Worm (Caenorhabditis elegans) whole organism, L4 larva: Measurements from ENCODE around the gene C08F8.6.

ENCODE experiments used
- D1046.2 ChIP-seq: fragments of 200-800 bp; sonication (Bioruptor generic); IDR thresholded peaks from 2 replicates; pipeline ENCODE4 v1.3.6; 2022; ENCODE audit warnings: missing genetic modification characterization, missing compliant biosample characterization
- F10B5.3 ChIP-seq: sonication (generic microtip); optimal IDR thresholded peaks from 2 replicates; lab custom pipeline; 2016; ENCODE audit warnings: mild to moderate bottlenecking, missing genetic modification characterization, missing compliant biosample characterization
- Y105C5A.15 ChIP-seq: fragments of 200-800 bp; sonication (Bioruptor generic); IDR thresholded peaks from 2 replicates; pipeline ENCODE4 v1.3.6; 2022; ENCODE audit warnings: missing genetic modification characterization, missing compliant biosample characterization
- Y5F2A.4 ChIP-seq: fragments of 200-800 bp; sonication (Bioruptor generic); optimal IDR thresholded peaks from 2 replicates; lab custom pipeline; 2018; ENCODE audit warnings: mild to moderate bottlenecking, missing genetic modification characterization, missing compliant biosample characterization
- Y75B8A.6 ChIP-seq: fragments of 200-800 bp; sonication (Bioruptor generic); IDR thresholded peaks from 2 replicates; pipeline ENCODE4 v1.3.6; 2022; ENCODE audit warnings: missing genetic modification reagents, missing genetic modification characterization, missing compliant biosample characterization
- ZK337.2 ChIP-seq: fragments of 200-800 bp; sonication (Bioruptor generic); IDR thresholded peaks from 2 replicates; pipeline ENCODE4 v1.3.6; 2022; ENCODE audit warnings: missing genetic modification reagents, missing genetic modification characterization, missing compliant biosample characterization
- ama-1 ChIP-seq: fragments of 150-350 bp; optimal IDR thresholded peaks from 2 replicates; lab custom pipeline; 2014; ENCODE audit warnings: inconsistent platforms, mixed read lengths
- ceh-20 ChIP-seq: fragments of 200-800 bp; sonication (Bioruptor generic); IDR thresholded peaks from 2 replicates; pipeline ENCODE4 v1.3.6; 2022; ENCODE audit warnings: missing genetic modification reagents, missing genetic modification characterization, missing compliant biosample characterization
- ceh-44 ChIP-seq: fragments of 200-800 bp; sonication (Bioruptor generic); IDR thresholded peaks from 2 replicates; pipeline ENCODE4 v1.3.6; 2022; ENCODE audit warnings: missing genetic modification reagents, missing genetic modification characterization, missing compliant biosample characterization
- ctbp-1 ChIP-seq: fragments of 200-800 bp; sonication (Bioruptor generic); IDR thresholded peaks from 2 replicates; pipeline ENCODE4 v1.3.6; 2022; ENCODE audit warnings: missing genetic modification reagents, missing genetic modification characterization, missing compliant biosample characterization
- daf-12 ChIP-seq: fragments of 150-350 bp; optimal IDR thresholded peaks from 2 replicates; lab custom pipeline; 2014; ENCODE audit warnings: missing biosample characterization, missing genetic modification reagents, missing genetic modification characterization
- daf-8 ChIP-seq: fragments of 200-800 bp; sonication (Bioruptor generic); IDR thresholded peaks from 2 replicates; pipeline ENCODE4 v1.3.6; 2022; ENCODE audit warnings: missing genetic modification characterization, missing compliant biosample characterization
- dve-1 ChIP-seq: sonication (generic microtip); optimal IDR thresholded peaks from 2 replicates; lab custom pipeline; 2017; ENCODE audit warnings: antibody characterized with exemption, mild to moderate bottlenecking, missing genetic modification characterization, missing compliant biosample characterization; ENCODE audit not compliant: insufficient read depth
- fos-1 ChIP-seq: fragments of 150-350 bp; optimal IDR thresholded peaks from 2 replicates; lab custom pipeline; 2014; ENCODE audit warnings: missing biosample characterization, missing genetic modification characterization
- hlh-11 ChIP-seq: fragments of 200-800 bp; sonication (Bioruptor generic); optimal IDR thresholded peaks from 2 replicates; lab custom pipeline; 2018; ENCODE audit warnings: mild to moderate bottlenecking, missing genetic modification characterization, missing compliant biosample characterization
- hmg-1.1 ChIP-seq: fragments of 200-800 bp; sonication (Bioruptor generic); IDR thresholded peaks from 2 replicates; pipeline ENCODE4 v1.3.6; 2022; ENCODE audit warnings: missing genetic modification reagents, missing genetic modification characterization, missing compliant biosample characterization
- lim-7 ChIP-seq: fragments of 200-800 bp; sonication (Bioruptor generic); IDR thresholded peaks from 2 replicates; pipeline ENCODE4 v1.3.6; 2022; ENCODE audit warnings: missing genetic modification characterization, missing compliant biosample characterization
- lin-1 ChIP-seq: fragments of 200-800 bp; sonication (Bioruptor generic); IDR thresholded peaks from 2 replicates; pipeline ENCODE4 v1.3.6; 2022; ENCODE audit warnings: missing genetic modification reagents, missing genetic modification characterization, missing compliant biosample characterization
- lin-13 ChIP-seq: fragments of 150-350 bp; optimal IDR thresholded peaks from 2 replicates; lab custom pipeline; 2014; ENCODE audit warnings: missing biosample characterization, missing genetic modification reagents, missing genetic modification characterization
- lin-38 ChIP-seq: fragments of 200-800 bp; sonication (Bioruptor generic); IDR thresholded peaks from 2 replicates; pipeline ENCODE4 v1.3.6; 2022; ENCODE audit warnings: missing genetic modification reagents, missing genetic modification characterization, missing compliant biosample characterization
- madf-5 ChIP-seq, 2 experiments: fragments of 200-800 bp; sonication (Bioruptor generic); IDR thresholded peaks; 2 replicates each; pipeline ENCODE4 v1.3.6; 2022; ENCODE audit warnings: missing compliant biosample characterization in 2 of 2, missing genetic modification characterization in 2 of 2
- madf-9 ChIP-seq: fragments of 200-800 bp; sonication (Bioruptor generic); conservative IDR thresholded peaks from 2 replicates; pipeline ENCODE4 v1.3.6; 2022; ENCODE audit warnings: missing genetic modification reagents, missing genetic modification characterization, missing compliant biosample characterization
- mdl-1 ChIP-seq, 2 experiments: fragments of 150-350 bp in 1 of 2; sonication (generic microtip) in 1 of 2; optimal IDR thresholded peaks; 2 replicates each; lab custom pipeline; 2014 to 2017; ENCODE audit warnings: missing biosample characterization in 2 of 2, missing genetic modification characterization in 2 of 2
- mep-1 ChIP-seq: fragments of 150-350 bp; sonication (generic microtip); optimal IDR thresholded peaks from 3 replicates; lab custom pipeline; 2014; ENCODE audit warnings: missing biosample characterization, missing genetic modification characterization
- mxl-2 ChIP-seq: fragments of 200-800 bp; sonication (Bioruptor generic); conservative IDR thresholded peaks from 2 replicates; pipeline ENCODE4 v1.3.6; 2022; ENCODE audit warnings: missing genetic modification reagents, missing genetic modification characterization, missing compliant biosample characterization
- mxl-3 ChIP-seq: fragments of 200-800 bp; sonication (Bioruptor generic); optimal IDR thresholded peaks from 2 replicates; lab custom pipeline; 2018; ENCODE audit warnings: mild to moderate bottlenecking, missing genetic modification characterization, missing compliant biosample characterization
- nhr-102 ChIP-seq: sonication (generic microtip); optimal IDR thresholded peaks from 2 replicates; lab custom pipeline; 2016; ENCODE audit warnings: mild to moderate bottlenecking, missing genetic modification characterization, moderate library complexity, missing compliant biosample characterization
- nhr-28 ChIP-seq: fragments of 150-350 bp; optimal IDR thresholded peaks from 2 replicates; lab custom pipeline; 2014; ENCODE audit warnings: missing biosample characterization, missing genetic modification characterization
- nhr-41 ChIP-seq: fragments of 200-800 bp; sonication (Bioruptor generic); IDR thresholded peaks from 2 replicates; pipeline ENCODE4 v1.3.6; 2022; ENCODE audit warnings: missing genetic modification reagents, missing genetic modification characterization, missing compliant biosample characterization
- nhr-6 ChIP-seq: fragments of 150-350 bp; optimal IDR thresholded peaks from 2 replicates; lab custom pipeline; 2014; ENCODE audit warnings: missing biosample characterization, missing genetic modification characterization
- nhr-77 ChIP-seq: fragments of 150-350 bp; optimal IDR thresholded peaks from 2 replicates; lab custom pipeline; 2014; ENCODE audit warnings: missing biosample characterization, missing genetic modification characterization
- rbr-2 ChIP-seq: sonication (generic microtip); optimal IDR thresholded peaks from 2 replicates; lab custom pipeline; 2016; ENCODE audit warnings: missing genotype, missing genetic modification characterization, missing compliant biosample characterization
- snpc-1.2 ChIP-seq: fragments of 200-800 bp; sonication (Bioruptor generic); IDR thresholded peaks from 2 replicates; pipeline ENCODE4 v1.3.6; 2022; ENCODE audit warnings: missing genetic modification reagents, missing genetic modification characterization, missing compliant biosample characterization
- spr-1 ChIP-seq: sonication (generic microtip); optimal IDR thresholded peaks from 2 replicates; lab custom pipeline; 2016; ENCODE audit warnings: mild to moderate bottlenecking, missing genetic modification characterization, missing compliant biosample characterization
- zfp-2 ChIP-seq: sonication (generic microtip); optimal IDR thresholded peaks from 2 replicates; lab custom pipeline; 2016; ENCODE audit warnings: mild to moderate bottlenecking, missing genetic modification characterization, missing compliant biosample characterization
- zfp-3 ChIP-seq: fragments of 200-800 bp; sonication (Bioruptor generic); conservative IDR thresholded peaks from 2 replicates; pipeline ENCODE4 v1.3.6; 2022; ENCODE audit warnings: missing genetic modification reagents, missing genetic modification characterization, missing compliant biosample characterization

Gene C08F8.6

DNA sequence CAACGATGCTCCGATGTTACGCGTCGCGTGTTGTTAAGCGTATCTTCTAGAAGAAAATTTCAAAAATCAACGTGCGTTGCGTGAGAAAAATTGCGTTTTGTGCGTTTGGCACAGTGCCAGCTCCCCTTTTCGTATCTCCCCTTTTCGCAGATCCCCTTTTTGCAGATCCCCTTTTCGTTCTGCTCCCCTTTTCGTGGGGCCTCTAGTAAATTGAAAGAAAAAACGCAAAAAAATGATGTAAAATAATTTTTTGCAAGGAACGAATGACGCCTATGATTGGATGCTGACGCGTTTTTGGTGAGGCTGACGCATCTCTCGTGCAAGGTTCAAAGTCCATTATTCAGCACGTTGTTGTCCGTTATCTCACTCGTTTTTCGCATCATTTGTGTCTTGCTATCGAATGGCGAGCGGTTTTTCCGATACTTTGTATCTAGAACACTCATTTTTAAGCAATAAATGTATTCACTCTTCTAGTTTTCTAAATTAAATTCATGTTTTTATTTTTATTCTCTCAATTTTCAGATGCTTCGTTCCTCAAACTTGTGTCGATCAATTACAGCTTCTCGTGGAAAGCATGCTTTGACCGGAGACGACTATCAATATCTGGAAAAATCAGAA, 14.5 kb upstream of the C08F8.6 start, which contains the start of gene cpt-2 (continued):
- TF ChIP-seq lim-7 (GFP tag; lab: Robert Waterston, UW): peak; percentile 59; the same call in 1 of the 2 replicates
- TF ChIP-seq nhr-6 (tag; lab: Kevin White, UChicago): peak; percentile 25
- TF ChIP-seq lin-13: peak; percentile 57
- peak; percentile 82 for TF ChIP-seq snpc-1.2 (GFP tag; lab: Robert Waterston, UW)
- peak; percentile 88 for TF ChIP-seq rbr-2 (tag; lab: Kevin White, UChicago)
- peak; percentile 92 for TF ChIP-seq dve-1 (tag; lab: Kevin White, UChicago)
- TF ChIP-seq zfp-3: peak; percentile 80
- TF ChIP-seq madf-9 (GFP tag; lab: Robert Waterston, UW): peak; percentile 68; the same call in 1 of the 2 replicates
- peak; percentile 88 for TF ChIP-seq ZK337.2 (GFP tag; lab: Robert Waterston, UW)
- peak; percentile 96 for TF ChIP-seq nhr-28 (tag; lab: Kevin White, UChicago)
- TF ChIP-seq spr-1 (tag; lab: Kevin White, UChicago): peak; percentile 65
- TF ChIP-seq lin-38 (GFP tag; lab: Robert Waterston, UW): peak; percentile 91
- peak; percentile 45; the same call in 1 of the 2 replicates for TF ChIP-seq nhr-41
- TF ChIP-seq D1046.2 (GFP tag; lab: Robert Waterston, UW): 0 out of 2 replicates have a peak, but pooled peaks have one; percentile 51
- peak; percentile 91 for TF ChIP-seq ctbp-1 (GFP tag; lab: Robert Waterston, UW)
- TF ChIP-seq hlh-11: peak; percentile 85
- TF ChIP-seq nhr-77 (tag; lab: Kevin White, UChicago): peak; percentile 91
- TF ChIP-seq mdl-1 (tag; optimal IDR thresholded peaks at IDR 0.05; lab: Kevin White, UChicago): peak; percentile 5 to 77
- peak; percentile 60; the same call in 1 of the 2 replicates for TF ChIP-seq mxl-2 (GFP tag; lab: Robert Waterston, UW)
- TF ChIP-seq F10B5.3 (tag; lab: Kevin White, UChicago): peak; percentile 43
- TF ChIP-seq ceh-44 (GFP tag; lab: Robert Waterston, UW): peak; percentile 86
- peak; percentile 70 for TF ChIP-seq nhr-102
- 0 out of 4 replicates have a peak, but pooled peaks of 1 of the 2 experiments have one; percentile 58 for TF ChIP-seq madf-5 (GFP tag; IDR thresholded peaks at IDR 0.05; lab: Robert Waterston, UW)

DNA sequence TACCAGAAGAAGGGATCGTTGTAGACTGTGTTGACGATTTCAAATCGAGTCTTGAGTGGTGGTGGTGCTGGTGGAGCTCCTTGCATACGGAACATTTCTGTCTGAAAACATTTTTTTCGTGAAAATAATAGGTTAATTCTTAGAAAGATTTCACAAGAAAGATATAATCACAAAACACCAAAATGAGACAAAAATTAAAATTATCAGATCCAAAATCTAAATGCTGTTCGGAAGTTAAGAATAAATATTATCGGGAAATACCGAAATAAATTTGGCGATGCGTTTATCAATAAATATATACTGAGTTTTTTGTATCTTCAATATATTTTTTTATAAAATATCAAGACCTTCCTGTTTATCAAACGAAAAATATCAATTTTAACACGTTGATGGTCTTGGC, 13.8 kb upstream of the C08F8.6 start, which contains the start of gene C08F8.9:
C08F8.9 (minus strand) TSS at position 101 of the 400 bp plus-strand sequence.
- TF ChIP-seq mdl-1 (tag; optimal IDR thresholded peaks at IDR 0.05; lab: Kevin White, UChicago) (no peak), ama-1 (lab: Kevin White, UChicago) (peak; percentile 23)

DNA sequence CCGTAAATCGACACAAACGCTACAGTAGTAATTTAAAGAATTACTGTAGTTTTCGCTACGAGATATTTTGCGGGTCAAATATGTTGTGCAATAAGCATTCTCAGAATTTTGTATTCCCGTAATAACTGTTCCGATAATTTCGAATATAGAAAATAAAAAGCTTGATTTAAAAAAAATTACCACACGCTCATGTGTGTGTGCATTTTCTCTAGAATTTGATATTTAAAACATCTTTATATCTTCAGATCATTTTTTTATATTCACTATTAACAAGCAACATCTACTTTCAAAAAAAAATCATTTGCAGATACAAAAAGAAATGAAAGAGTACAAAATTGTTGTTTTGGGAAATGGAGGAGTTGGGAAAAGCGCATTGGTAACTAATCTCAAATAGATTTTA, 12.2 kb upstream of the C08F8.6 start, which contains the start of gene rap-3:
rap-3 (plus strand) TSS at position 301 of the 400 bp plus-strand sequence.
- TF ChIP-seq Y105C5A.15 (GFP tag; lab: Robert Waterston, UW): no peak
- no peak for TF ChIP-seq daf-8 (GFP tag; lab: Robert Waterston, UW)
- TF ChIP-seq Y5F2A.4: no peak
- no peak for TF ChIP-seq fos-1 (tag; lab: Kevin White, UChicago)
- TF ChIP-seq ceh-20 (GFP tag; lab: Robert Waterston, UW): no peak
- TF ChIP-seq Y75B8A.6 (GFP tag; lab: Robert Waterston, UW): no peak
- TF ChIP-seq hmg-1.1: no peak
- no peak for TF ChIP-seq lin-1 (GFP tag; lab: Robert Waterston, UW)
- no peak for TF ChIP-seq daf-12 (tag; lab: Kevin White, UChicago)
- TF ChIP-seq mxl-3: no peak
- no peak for TF ChIP-seq mep-1

DNA sequence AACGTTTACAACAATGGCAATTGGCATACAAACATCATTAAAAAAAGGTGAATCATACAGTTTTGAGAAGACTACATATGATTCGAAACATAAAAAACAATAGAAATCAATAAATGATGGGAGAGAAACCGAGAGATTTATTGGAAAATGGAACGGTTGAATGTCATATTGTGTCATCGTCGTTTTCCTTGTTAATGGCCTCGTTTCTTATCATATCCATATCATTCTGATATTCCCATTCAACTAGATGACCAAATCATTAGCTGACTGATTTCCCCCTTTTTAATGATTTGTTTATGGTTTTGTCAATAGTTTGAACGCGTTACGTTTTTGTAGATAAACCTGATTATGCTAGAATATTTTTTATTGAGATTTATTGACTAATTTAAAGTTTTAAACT, 10.0 kb upstream of the C08F8.6 start:
- TF ChIP-seq zfp-2 (tag; lab: Kevin White, UChicago) (no peak), nhr-28 (tag; lab: Kevin White, UChicago) (peak; percentile 45)
